Worm (Caenorhabditis elegans) whole organism, L3 larva: Measurements from ENCODE around the gene Y37D8A.3.

Source experiments
- ama-1 ChIP-seq: fragments of 150-350 bp; optimal IDR thresholded peaks from 2 replicates; lab custom pipeline; 2018
- ceh-16 ChIP-seq: sonication (generic microtip); optimal IDR thresholded peaks from 2 replicates; lab custom pipeline; 2017; ENCODE audit warnings: missing biosample characterization, missing genetic modification characterization
- daf-12 ChIP-seq: fragments of 150-350 bp; optimal IDR thresholded peaks from 2 replicates; lab custom pipeline; 2014; ENCODE audit warnings: missing biosample characterization, missing genetic modification reagents, missing genetic modification characterization
- egl-27 ChIP-seq: sonication (generic microtip); optimal IDR thresholded peaks from 4 replicates; lab custom pipeline; 2017; ENCODE audit warnings: missing biosample characterization, missing genetic modification reagents, missing genetic modification characterization
- egl-5 ChIP-seq: fragments of 150-350 bp; optimal IDR thresholded peaks from 2 replicates; lab custom pipeline; 2017; ENCODE audit warnings: missing biosample characterization, missing genetic modification reagents, missing genetic modification characterization, inconsistent platforms
- fos-1 ChIP-seq: fragments of 150-350 bp; optimal IDR thresholded peaks from 2 replicates; lab custom pipeline; 2014; ENCODE audit warnings: missing biosample characterization, missing genetic modification characterization
- nhr-76 ChIP-seq: fragments of 150-350 bp; sonication (generic microtip); optimal IDR thresholded peaks from 5 replicates; lab custom pipeline; 2014; ENCODE audit warnings: missing biosample characterization, missing genetic modification characterization
- sea-2 ChIP-seq: fragments of 150-350 bp; sonication (generic microtip); optimal IDR thresholded peaks from 4 replicates; lab custom pipeline; 2014; ENCODE audit warnings: missing biosample characterization, missing genetic modification reagents, missing genetic modification characterization
- snpc-4 ChIP-seq: fragments of 150-350 bp; optimal IDR thresholded peaks from 2 replicates; lab custom pipeline; 2014; ENCODE audit warnings: missing biosample characterization, missing genetic modification characterization

ce11 chrIII:12838913-12839366 lies 9.8 kb downstream of the Y37D8A.3 start, which contains the start of gene Y37D8A.4:
- no peak for TF ChIP-seq ama-1
- TF ChIP-seq egl-27 = no peak
- TF ChIP-seq ceh-16 (tag; lab: Kevin White, UChicago) = no peak
- no peak for TF ChIP-seq daf-12 (tag; lab: Kevin White, UChicago)
- no peak for TF ChIP-seq fos-1
- no peak for TF ChIP-seq snpc-4
- TF ChIP-seq nhr-76 (tag; lab: Kevin White, UChicago) = no peak
- no peak for TF ChIP-seq egl-5 (tag; lab: Kevin White, UChicago)
- no peak for TF ChIP-seq sea-2
